Fruit fly (Drosophila melanogaster) whole organism, embryonic: ENCODE results near the gene Bap60.

Source experiments
- ATbp ChIP-seq: fragments of 200-800 bp; sonication (Bioruptor generic); optimal IDR thresholded peaks from 2 replicates; lab custom pipeline; 2017; ENCODE audit warnings: missing biosample characterization, mild to moderate bottlenecking, missing genetic modification characterization, missing genetic modification reagents
- B-H2 ChIP-seq: fragments of 200-800 bp; sonication (Bioruptor generic); optimal IDR thresholded peaks from 2 replicates; lab custom pipeline; 2018; ENCODE audit warnings: missing biosample characterization, mild to moderate bottlenecking, missing genetic modification characterization
- CG10321 ChIP-seq: fragments of 200-800 bp; sonication (Bioruptor generic); IDR thresholded peaks from 2 replicates; pipeline ENCODE4 v1.3.6; 2022; ENCODE audit warnings: missing biosample characterization, missing genetic modification characterization
- CG12236 ChIP-seq: fragments of 200-800 bp; sonication (Bioruptor generic); optimal IDR thresholded peaks from 2 replicates; lab custom pipeline; 2016; ENCODE audit warnings: missing biosample characterization, missing genetic modification characterization
- CG12744 ChIP-seq: fragments of 200-800 bp; sonication (Bioruptor generic); optimal IDR thresholded peaks from 2 replicates; lab custom pipeline; 2016; ENCODE audit warnings: missing biosample characterization, missing genetic modification characterization
- CG13424 ChIP-seq: fragments of 200-800 bp; sonication (Bioruptor generic); optimal IDR thresholded peaks from 2 replicates; lab custom pipeline; 2019; ENCODE audit warnings: missing biosample characterization, mild to moderate bottlenecking, missing genetic modification characterization, moderate library complexity
- CG13624 ChIP-seq: fragments of 200-800 bp; sonication (Bioruptor generic); optimal IDR thresholded peaks from 2 replicates; lab custom pipeline; 2016; ENCODE audit warnings: missing biosample characterization, missing genetic modification characterization
- CG14965 ChIP-seq: fragments of 200-800 bp; sonication (Bioruptor generic); optimal IDR thresholded peaks from 2 replicates; lab custom pipeline; 2016; ENCODE audit warnings: missing biosample characterization, missing genetic modification characterization, borderline replicate concordance
- CG17802 ChIP-seq: fragments of 200-800 bp; sonication (Bioruptor generic); optimal IDR thresholded peaks from 2 replicates; lab custom pipeline; 2018; ENCODE audit warnings: missing biosample characterization, mild to moderate bottlenecking, missing genetic modification characterization, moderate library complexity
- CG1832 ChIP-seq: fragments of 200-800 bp; sonication (Bioruptor generic); optimal IDR thresholded peaks from 2 replicates; lab custom pipeline; 2017; ENCODE audit warnings: missing biosample characterization, mild to moderate bottlenecking, missing genetic modification characterization, inconsistent platforms
- CG2120 ChIP-seq: fragments of 200-800 bp; sonication (Bioruptor generic); optimal IDR thresholded peaks from 3 replicates; lab custom pipeline; 2016; ENCODE audit warnings: missing biosample characterization, missing genetic modification characterization
- CG31224 ChIP-seq: fragments of 200-800 bp; sonication (Bioruptor generic); IDR thresholded peaks from 2 replicates; pipeline ENCODE4 v1.3.6; 2022; ENCODE audit warnings: missing biosample characterization, missing genetic modification characterization
- CG32532 ChIP-seq: fragments of 200-800 bp; sonication (Bioruptor generic); IDR thresholded peaks from 2 replicates; pipeline ENCODE4 v1.3.6; 2022; ENCODE audit warnings: missing biosample characterization, missing genetic modification characterization
- CG34376 ChIP-seq: fragments of 200-800 bp; sonication (Bioruptor generic); optimal IDR thresholded peaks from 2 replicates; lab custom pipeline; 2018; ENCODE audit warnings: missing biosample characterization, mild to moderate bottlenecking, missing genetic modification characterization
- CG4360 ChIP-seq: fragments of 200-800 bp; sonication (Bioruptor generic); IDR thresholded peaks from 2 replicates; pipeline ENCODE4 v1.3.6; 2022; ENCODE audit warnings: missing biosample characterization, missing genetic modification characterization
- CG6791 ChIP-seq: fragments of 200-800 bp; sonication (Bioruptor generic); IDR thresholded peaks from 3 replicates; pipeline ENCODE4 v1.3.6; 2022; ENCODE audit warnings: missing biosample characterization, missing genetic modification characterization; ENCODE audit not compliant: partially characterized antibody
- CG6854 ChIP-seq: fragments of 200-800 bp; sonication (Bioruptor generic); optimal IDR thresholded peaks from 3 replicates; lab custom pipeline; 2017; ENCODE audit warnings: missing biosample characterization, mild to moderate bottlenecking, missing genetic modification characterization
- CG9215 ChIP-seq: fragments of 200-800 bp; sonication (Bioruptor generic); IDR thresholded peaks from 2 replicates; pipeline ENCODE4 v1.3.6; 2022; ENCODE audit warnings: missing biosample characterization, missing genetic modification characterization
- D19A ChIP-seq: fragments of 200-800 bp; optimal IDR thresholded peaks from 3 replicates; lab custom pipeline; 2019; ENCODE audit warnings: missing biosample characterization, mild to moderate bottlenecking, missing genetic modification characterization, moderate library complexity
- Doc2 ChIP-seq: fragments of 200-800 bp; sonication (Bioruptor generic); IDR thresholded peaks from 2 replicates; pipeline ENCODE4 v1.3.6; 2022; ENCODE audit warnings: missing biosample characterization, missing genetic modification characterization
- ERR ChIP-seq: fragments of 200-800 bp; sonication (Bioruptor generic); optimal IDR thresholded peaks from 2 replicates; lab custom pipeline; 2016; ENCODE audit warnings: missing biosample characterization, missing genetic modification characterization
- HLH54F ChIP-seq: fragments of 200-800 bp; sonication (Bioruptor generic); optimal IDR thresholded peaks from 3 replicates; lab custom pipeline; 2016; ENCODE audit warnings: missing biosample characterization, missing genetic modification characterization
- Hr51 ChIP-seq, 2 experiments: fragments of 200-800 bp; sonication (Bioruptor generic); optimal IDR thresholded peaks; 2 replicates in 1 of 2; 3 replicates in 1 of 2; lab custom pipeline; 2016 to 2018; ENCODE audit warnings: missing biosample characterization in 2 of 2, missing genetic modification characterization in 2 of 2, mild to moderate bottlenecking in 1 of 2, moderate library complexity in 1 of 2
- Hsf ChIP-seq: fragments of 200-800 bp; sonication (Bioruptor generic); optimal IDR thresholded peaks from 3 replicates; lab custom pipeline; 2016; ENCODE audit warnings: missing biosample characterization, missing genetic modification characterization
- Max ChIP-seq: fragments of 200-800 bp; sonication (Bioruptor generic); optimal IDR thresholded peaks from 2 replicates; lab custom pipeline; 2016; ENCODE audit warnings: missing biosample characterization, mild to moderate bottlenecking, missing genetic modification characterization
- Oaz ChIP-seq: fragments of 200-800 bp; sonication (Bioruptor generic); IDR thresholded peaks from 2 replicates; pipeline ENCODE4 v1.3.6; 2022; ENCODE audit warnings: missing biosample characterization, missing genetic modification characterization
- Ptx1 ChIP-seq: fragments of 200-800 bp; sonication (Bioruptor generic); IDR thresholded peaks from 2 replicates; pipeline ENCODE4 v1.3.6; 2022; ENCODE audit warnings: missing biosample characterization, missing genetic modification characterization
- Rfx ChIP-seq: fragments of 200-800 bp; sonication (Bioruptor generic); IDR thresholded peaks from 2 replicates; pipeline ENCODE4 v1.3.6; 2022; ENCODE audit warnings: missing biosample characterization, missing genetic modification characterization
- Taf1 ChIP-seq: fragments of 200-800 bp; sonication (Bioruptor generic); IDR thresholded peaks from 2 replicates; pipeline ENCODE4 v1.3.6; 2022; ENCODE audit warnings: missing biosample characterization, missing genetic modification characterization
- Trl ChIP-seq, 3 experiments: fragments of >200 bp in 2 of 3; fragments of 200-800 bp in 1 of 3; sonication (Bioruptor generic) in 1 of 3; optimal IDR thresholded peaks; 2 replicates in 1 of 3; 3 replicates in 2 of 3; lab custom pipeline; 2016 to 2017; ENCODE audit warnings: missing biosample characterization in 1 of 3, missing genetic modification characterization in 1 of 3
- al ChIP-seq: fragments of 200-800 bp; sonication (Bioruptor generic); IDR thresholded peaks from 2 replicates; pipeline ENCODE4 v1.3.6; 2022; ENCODE audit warnings: missing biosample characterization, missing genetic modification characterization
- fd3F ChIP-seq: fragments of 200-800 bp; sonication (Bioruptor generic); optimal IDR thresholded peaks from 2 replicates; lab custom pipeline; 2018; ENCODE audit warnings: missing biosample characterization, mild to moderate bottlenecking, missing genetic modification characterization, moderate library complexity
- fru ChIP-seq: fragments of >200 bp; optimal IDR thresholded peaks from 2 replicates; lab custom pipeline; 2017
- gfzf ChIP-seq: fragments of 200-800 bp; sonication (Bioruptor generic); optimal IDR thresholded peaks from 2 replicates; lab custom pipeline; 2016; ENCODE audit warnings: missing biosample characterization, mild to moderate bottlenecking, missing genetic modification characterization, moderate library complexity
- hbn ChIP-seq: fragments of 200-800 bp; sonication (Bioruptor generic); IDR thresholded peaks from 2 replicates; pipeline ENCODE4 v1.3.6; 2022; ENCODE audit warnings: missing biosample characterization, missing genetic modification characterization; ENCODE audit not compliant: partially characterized antibody
- her ChIP-seq: fragments of 200-800 bp; sonication (Bioruptor generic); optimal IDR thresholded peaks from 2 replicates; lab custom pipeline; 2016; ENCODE audit warnings: missing biosample characterization, missing genetic modification characterization
- hth ChIP-seq: fragments of >200 bp; optimal IDR thresholded peaks from 2 replicates; lab custom pipeline; 2017; ENCODE audit warnings: inconsistent platforms
- jumu ChIP-seq: fragments of 200-800 bp; sonication (Bioruptor generic); optimal IDR thresholded peaks from 3 replicates; lab custom pipeline; 2016; ENCODE audit warnings: missing biosample characterization, missing genetic modification characterization
- kah ChIP-seq: fragments of 200-800 bp; sonication (Bioruptor generic); optimal IDR thresholded peaks from 2 replicates; lab custom pipeline; 2018; ENCODE audit warnings: missing biosample characterization, mild to moderate bottlenecking, missing genetic modification characterization
- mld ChIP-seq: fragments of 200-800 bp; sonication (Bioruptor generic); IDR thresholded peaks from 3 replicates; pipeline ENCODE4 v1.3.6; 2022; ENCODE audit warnings: missing biosample characterization, missing genetic modification characterization; ENCODE audit not compliant: partially characterized antibody
- pfk ChIP-seq: fragments of 200-800 bp; sonication (Bioruptor generic); optimal IDR thresholded peaks from 2 replicates; lab custom pipeline; 2018; ENCODE audit warnings: missing biosample characterization, mild to moderate bottlenecking, missing genetic modification characterization, moderate library complexity
- repo ChIP-seq: fragments of 200-800 bp; sonication (Bioruptor generic); optimal IDR thresholded peaks from 2 replicates; lab custom pipeline; 2016; ENCODE audit warnings: missing biosample characterization, missing genetic modification characterization
- rib ChIP-seq: fragments of 200-800 bp; sonication (Bioruptor generic); IDR thresholded peaks from 2 replicates; pipeline ENCODE4 v1.3.6; 2022; ENCODE audit warnings: missing biosample characterization, missing genetic modification characterization
- run ChIP-seq: fragments of 200-800 bp; sonication (Bioruptor generic); optimal IDR thresholded peaks from 3 replicates; lab custom pipeline; 2018; ENCODE audit warnings: missing biosample characterization, mild to moderate bottlenecking, missing genetic modification characterization
- salm ChIP-seq: fragments of 200-800 bp; sonication (Bioruptor generic); optimal IDR thresholded peaks from 2 replicates; lab custom pipeline; 2018; ENCODE audit warnings: missing biosample characterization, mild to moderate bottlenecking, missing genetic modification characterization
- vnd ChIP-seq: fragments of 200-800 bp; sonication (Bioruptor generic); IDR thresholded peaks from 3 replicates; pipeline ENCODE4 v1.3.6; 2022; ENCODE audit warnings: missing biosample characterization, missing genetic modification characterization; ENCODE audit not compliant: partially characterized antibody
- wor ChIP-seq: fragments of 200-800 bp; sonication (Bioruptor generic); IDR thresholded peaks from 2 replicates; pipeline ENCODE4 v1.3.6; 2022; ENCODE audit warnings: missing biosample characterization, missing genetic modification characterization
- z ChIP-seq: fragments of 200-800 bp; sonication (Bioruptor generic); IDR thresholded peaks from 3 replicates; pipeline ENCODE4 v1.3.6; 2022; ENCODE audit warnings: missing biosample characterization, missing genetic modification characterization
- zfh2 ChIP-seq: fragments of 200-800 bp; sonication (Bioruptor generic); optimal IDR thresholded peaks from 2 replicates; lab custom pipeline; 2016; ENCODE audit warnings: missing biosample characterization, missing genetic modification characterization

Bap60 gene

DNA sequence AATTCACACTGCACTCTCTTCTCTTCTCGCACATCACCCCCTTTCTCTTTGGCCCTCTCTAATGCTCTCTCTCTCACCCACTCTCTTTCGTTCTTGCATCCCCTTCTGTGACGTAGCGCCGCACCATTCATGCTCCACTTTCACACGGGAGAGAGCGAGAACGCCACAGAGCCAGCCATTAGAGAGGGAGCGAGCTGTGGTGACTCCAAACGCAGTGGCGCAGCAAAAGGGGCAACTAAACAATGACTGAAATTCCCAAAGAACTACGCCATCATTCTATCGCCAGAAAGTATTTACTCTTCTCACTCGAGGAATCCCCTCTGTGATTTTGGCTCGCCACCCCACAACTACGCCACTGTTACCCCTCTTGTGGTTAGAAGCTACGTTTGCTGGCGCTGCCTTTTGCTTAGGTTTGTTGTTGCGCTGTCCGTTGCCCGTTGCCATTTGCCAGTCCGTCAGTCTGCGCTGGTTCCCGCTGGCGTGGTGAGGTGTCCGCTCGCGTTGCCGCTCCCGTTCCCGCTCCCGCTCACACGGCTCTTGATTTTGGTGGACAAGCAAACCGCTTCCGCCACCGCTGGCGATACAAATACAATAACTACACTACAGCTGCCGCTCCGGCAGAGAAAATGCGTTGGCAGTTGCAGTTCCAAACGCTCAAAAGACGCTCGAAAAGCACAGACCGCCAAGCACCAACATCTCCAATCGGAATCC lies 28.1 kb downstream of the Bap60 start (continued):
- TF ChIP-seq zfh2 (GFP tag; lab: Kevin White, UChicago) (peak; percentile 99), CG6854 (GFP tag; lab: Kevin White, UChicago) (peak; percentile 98), CG13624 (GFP tag; lab: Kevin White, UChicago) (peak; percentile 99), CG34376 (GFP tag; lab: Kevin White, UChicago) (peak; percentile 99), mld (GFP tag; lab: Robert Waterston, UW) (no peak), hth (no peak), Ptx1 (GFP tag; lab: Robert Waterston, UW) (peak; percentile 99), CG12236 (peak; percentile 98), CG12744 (peak; percentile 99), Trl (optimal IDR thresholded peaks at IDR 0.05; lab: Kevin White, UChicago) (peak; percentile 96 to 98), Trl (GFP tag; optimal IDR thresholded peaks at IDR 0.05; lab: Kevin White, UChicago) (peak; percentile 99), Oaz (GFP tag; lab: Robert Waterston, UW) (peak; percentile 98), Max (peak; percentile 96), salm (tag; lab: Kevin White, UChicago) (peak; percentile 96), CG17802 (peak; percentile 89), z (peak; percentile 84), CG4360 (peak; percentile 92), CG2120 (GFP tag; lab: Kevin White, UChicago) (peak; percentile 100), Rfx (GFP tag; lab: Robert Waterston, UW) (peak; percentile 100), ERR (GFP tag; lab: Kevin White, UChicago) (peak; percentile 98), fru (peak; percentile 15), Doc2 (GFP tag; lab: Robert Waterston, UW) (peak; percentile 96), vnd (GFP tag; lab: Robert Waterston, UW) (no peak), fd3F (GFP tag; lab: Kevin White, UChicago) (peak; percentile 98), ATbp (GFP tag; lab: Kevin White, UChicago) (peak; percentile 99), HLH54F (peak; percentile 99), CG32532 (GFP tag; lab: Robert Waterston, UW) (peak; percentile 100), al (GFP tag; lab: Robert Waterston, UW) (peak; percentile 99), her (GFP tag; lab: Kevin White, UChicago) (peak; percentile 98), Hsf (GFP tag; lab: Kevin White, UChicago) (peak; percentile 99), CG6791 (GFP tag; lab: Robert Waterston, UW) (peak; percentile 42; the same call in 1 of the 3 replicates), D19A (tag; lab: Kevin White, UChicago) (peak; percentile 95), CG14965 (GFP tag; lab: Kevin White, UChicago) (peak; percentile 90), CG31224 (GFP tag; lab: Robert Waterston, UW) (peak; percentile 97), kah (GFP tag; lab: Kevin White, UChicago) (peak; percentile 96), Taf1 (GFP tag; lab: Robert Waterston, UW) (peak; percentile 99), CG13424 (tag; lab: Kevin White, UChicago) (peak; percentile 98), wor (GFP tag; lab: Robert Waterston, UW) (peak; percentile 97), B-H2 (GFP tag; lab: Kevin White, UChicago) (peak; percentile 98), run (peak; percentile 99), hbn (GFP tag; lab: Robert Waterston, UW) (no peak; the same call in 1 of the 2 replicates), gfzf (GFP tag; lab: Kevin White, UChicago) (peak; percentile 35), CG9215 (peak; percentile 98), jumu (GFP tag; lab: Kevin White, UChicago) (peak; percentile 99), repo (GFP tag; lab: Kevin White, UChicago) (peak; percentile 99), CG10321 (GFP tag; lab: Robert Waterston, UW) (peak; percentile 89), pfk (GFP tag; lab: Kevin White, UChicago) (peak; percentile 68), CG1832 (GFP tag; lab: Kevin White, UChicago) (peak; percentile 94), rib (GFP tag; lab: Robert Waterston, UW) (peak; percentile 99), Hr51 (GFP tag; optimal IDR thresholded peaks at IDR 0.05; lab: Kevin White, UChicago) (peak; percentile 98 to 99)
